Worm (Caenorhabditis elegans): ENCODE results near the gene sec-15.
A peak's percentile ranks its signal among the peaks of the same experiment; 100 is the strongest.

sec-15 gene

ce11 chrX:8787689-8788222 is 47.8 kb downstream of the sec-15 start:
- TF ChIP-seq lsy-2 (tag; optimal IDR thresholded peaks at IDR 0.05), result no peak
- TF ChIP-seq lin-14 (GFP tag; optimal IDR thresholded peaks at IDR 0.05), result peak; percentile 45
- TF ChIP-seq rnt-1 (tag; optimal IDR thresholded peaks at IDR 0.05), result peak; percentile 44
- TF ChIP-seq alr-1 (tag; optimal IDR thresholded peaks at IDR 0.05; ENCODE audit: borderline replicate concordance), result no peak
- peak; percentile 81 for TF ChIP-seq pag-3 (tag; optimal IDR thresholded peaks at IDR 0.05; ENCODE audit: borderline replicate concordance, insufficient read depth)
- TF ChIP-seq lin-39 (tag; optimal IDR thresholded peaks at IDR 0.05), result peak; percentile 7
- no peak for TF ChIP-seq ceh-90 (tag; optimal IDR thresholded peaks at IDR 0.05)
- TF ChIP-seq ama-1 (optimal IDR thresholded peaks at IDR 0.05), result no peak
- TF ChIP-seq nhr-71 (tag; optimal IDR thresholded peaks at IDR 0.05), result peak; percentile 20
- no peak for TF ChIP-seq aha-1 (tag; optimal IDR thresholded peaks at IDR 0.05)
- peak in 1 of 3 experiments; percentile 9 for TF ChIP-seq ceh-82 (tag; optimal IDR thresholded peaks at IDR 0.05)

DNA sequence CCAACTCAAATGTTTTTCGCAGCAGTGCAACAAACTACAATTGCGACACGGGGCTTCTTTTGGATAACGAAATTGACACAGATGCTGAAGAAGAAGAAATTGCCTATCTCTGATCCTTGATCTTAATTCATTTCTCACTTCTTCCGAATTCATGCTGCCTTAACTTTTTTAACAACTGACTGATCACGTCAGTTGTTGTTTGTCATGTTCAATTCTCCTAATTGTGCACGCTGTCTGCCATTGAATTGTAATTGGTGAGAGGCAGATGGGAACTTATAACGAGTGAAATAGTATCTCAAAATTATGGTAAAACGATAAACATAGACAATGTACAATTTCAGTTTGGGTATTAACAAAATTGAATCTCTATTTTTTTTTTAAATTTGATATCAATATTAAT is 48.8 kb downstream of the sec-15 start:
- TF ChIP-seq nhr-28 (tag; optimal IDR thresholded peaks at IDR 0.05) (no peak), nhr-85 (tag) (no peak), lsy-2 (tag; optimal IDR thresholded peaks at IDR 0.05) (peak in 1 of 2 experiments; percentile 17), fos-1 (tag; optimal IDR thresholded peaks at IDR 0.05) (no peak), tlp-1 (tag; optimal IDR thresholded peaks at IDR 0.05) (no peak), pag-3 (tag; optimal IDR thresholded peaks at IDR 0.05; ENCODE audit: borderline replicate concordance, insufficient read depth) (peak; percentile 92), alr-1 (tag; optimal IDR thresholded peaks at IDR 0.05; ENCODE audit: borderline replicate concordance) (no peak), ceh-82 (tag; optimal IDR thresholded peaks at IDR 0.05) (no peak), fkh-10 (GFP tag; optimal IDR thresholded peaks at IDR 0.05) (no peak), ceh-63 (GFP tag; optimal IDR thresholded peaks at IDR 0.05) (no peak), dsc-1 (tag; optimal IDR thresholded peaks at IDR 0.05) (no peak), ama-1 (optimal IDR thresholded peaks at IDR 0.05) (no peak), lin-39 (tag; optimal IDR thresholded peaks at IDR 0.05) (peak; percentile 18), mdl-1 (tag; optimal IDR thresholded peaks at IDR 0.05) (peak in 1 of 2 experiments; percentile 8), efl-3 (GFP tag; optimal IDR thresholded peaks at IDR 0.05) (no peak), vab-15 (tag; optimal IDR thresholded peaks at IDR 0.05) (no peak), lin-35 (GFP tag; optimal IDR thresholded peaks at IDR 0.05) (no peak), blmp-1 (tag; optimal IDR thresholded peaks at IDR 0.05) (no peak), nhr-76 (tag; optimal IDR thresholded peaks at IDR 0.05) (no peak), rnt-1 (tag; optimal IDR thresholded peaks at IDR 0.05) (peak; percentile 80), pax-3 (tag; optimal IDR thresholded peaks at IDR 0.05) (no peak), hpl-2 (GFP tag; optimal IDR thresholded peaks at IDR 0.05) (no peak), zag-1 (tag; optimal IDR thresholded peaks at IDR 0.05) (no peak), elt-3 (tag; optimal IDR thresholded peaks at IDR 0.05) (no peak), ceh-90 (tag; optimal IDR thresholded peaks at IDR 0.05) (no peak), tbx-2 (tag; optimal IDR thresholded peaks at IDR 0.05) (no peak), unc-86 (tag; optimal IDR thresholded peaks at IDR 0.05) (no peak), lir-3 (tag; optimal IDR thresholded peaks at IDR 0.05; ENCODE audit: poor library complexity) (no peak), nhr-12 (tag; optimal IDR thresholded peaks at IDR 0.05) (no peak), snu-23 (GFP tag; optimal IDR thresholded peaks at IDR 0.05) (peak; percentile 19), C34B4.2 (tag; optimal IDR thresholded peaks at IDR 0.05) (no peak), ztf-4 (tag; optimal IDR thresholded peaks at IDR 0.05) (no peak), sup-37 (GFP tag; optimal IDR thresholded peaks at IDR 0.05) (no peak), nhr-19 (GFP tag; conservative IDR thresholded peaks at IDR 0.05) (peak; percentile 62), nhr-84 (tag; optimal IDR thresholded peaks at IDR 0.05) (no peak), lin-14 (GFP tag; optimal IDR thresholded peaks at IDR 0.05) (peak; percentile 68), unc-130 (tag; optimal IDR thresholded peaks at IDR 0.05) (peak; percentile 28), C04F5.9 (tag; optimal IDR thresholded peaks at IDR 0.05) (no peak), nhr-71 (tag; optimal IDR thresholded peaks at IDR 0.05) (peak; percentile 75), sox-4 (tag; optimal IDR thresholded peaks at IDR 0.05) (no peak), nhr-20 (tag; optimal IDR thresholded peaks at IDR 0.05) (peak; percentile 11), F16B12.6 (tag; optimal IDR thresholded peaks at IDR 0.05) (no peak), unc-30 (tag; optimal IDR thresholded peaks at IDR 0.05) (no peak), nhr-90 (tag; optimal IDR thresholded peaks at IDR 0.05; ENCODE audit: poor library complexity) (no peak)

Data from whole organism, L1 larva.